Fruit fly (Drosophila melanogaster) whole organism, wandering third instar larva: ENCODE results near the gene dia.

ENCODE experiments used
- Abd-B ChIP-seq: fragments of >200 bp; optimal IDR thresholded peaks from 2 replicates; lab custom pipeline; 2017; ENCODE audit warnings: missing biosample characterization, missing genetic modification characterization
- CG32264 ChIP-seq: fragments of 200-800 bp; sonication (Bioruptor generic); optimal IDR thresholded peaks from 2 replicates; lab custom pipeline; 2016; ENCODE audit warnings: missing biosample characterization, missing genetic modification characterization
- CG9705 ChIP-seq: fragments of 200-800 bp; sonication (Bioruptor generic); optimal IDR thresholded peaks from 2 replicates; lab custom pipeline; 2018; ENCODE audit warnings: missing biosample characterization, mild to moderate bottlenecking, missing genetic modification characterization
- CrebA ChIP-seq: fragments of 200-800 bp; sonication (Bioruptor generic); optimal IDR thresholded peaks from 2 replicates; lab custom pipeline; 2016; ENCODE audit warnings: missing biosample characterization, mild to moderate bottlenecking, missing genetic modification characterization, borderline replicate concordance
- Dfd ChIP-seq: fragments of >200 bp; optimal IDR thresholded peaks from 2 replicates; lab custom pipeline; 2017; ENCODE audit warnings: missing biosample characterization, missing genetic modification characterization
- Dif ChIP-seq: fragments of 200-275, 200-300 bp; sonication (Bioruptor generic); optimal IDR thresholded peaks from 2 replicates; lab custom pipeline; 2018; ENCODE audit warnings: missing biosample characterization, missing genetic modification characterization; ENCODE audit not compliant: partially characterized antibody
- HLH106 ChIP-seq: fragments of 200-800 bp; optimal IDR thresholded peaks from 3 replicates; lab custom pipeline; 2019; ENCODE audit warnings: missing biosample characterization, mild to moderate bottlenecking, missing genetic modification characterization, moderate library complexity
- Hnf4 ChIP-seq: fragments of 200-800 bp; sonication (Bioruptor generic); optimal IDR thresholded peaks from 2 replicates; lab custom pipeline; 2016; ENCODE audit warnings: missing biosample characterization, mild to moderate bottlenecking, missing genetic modification characterization
- Hr78 ChIP-seq: fragments of >200 bp; optimal IDR thresholded peaks from 2 replicates; lab custom pipeline; 2017; ENCODE audit warnings: missing biosample characterization, missing genetic modification characterization
- Hr83 ChIP-seq: fragments of 200-300 bp; sonication (Bioruptor generic); optimal IDR thresholded peaks from 2 replicates; lab custom pipeline; 2016; ENCODE audit warnings: missing biosample characterization, mild to moderate bottlenecking, missing genetic modification characterization, moderate library complexity; ENCODE audit not compliant: poor library complexity, severe bottlenecking
- Jra ChIP-seq: sonication (Bioruptor generic); optimal IDR thresholded peaks from 2 replicates; lab custom pipeline; 2016; ENCODE audit warnings: missing biosample characterization, missing genetic modification characterization
- Mio ChIP-seq: sonication (Bioruptor generic); optimal IDR thresholded peaks from 2 replicates; lab custom pipeline; 2016; ENCODE audit warnings: missing biosample characterization, missing genetic modification characterization
- Myc ChIP-seq: fragments of >200 bp; optimal IDR thresholded peaks from 2 replicates; lab custom pipeline; 2017
- N ChIP-seq: fragments of >200 bp; optimal IDR thresholded peaks from 2 replicates; lab custom pipeline; 2018; ENCODE audit warnings: missing biosample characterization, missing external identifiers, missing genetic modification characterization
- OdsH ChIP-seq: fragments of 200-800 bp; sonication (Bioruptor generic); optimal IDR thresholded peaks from 2 replicates; lab custom pipeline; 2016; ENCODE audit warnings: missing biosample characterization, mild to moderate bottlenecking, missing genetic modification characterization
- Rel ChIP-seq, 2 experiments: fragments of 200-800 bp; sonication (Bioruptor generic) in 1 of 2; optimal IDR thresholded peaks; 2 replicates in 1 of 2; 3 replicates in 1 of 2; lab custom pipeline; 2016 to 2019; ENCODE audit warnings: mild to moderate bottlenecking in 2 of 2, missing biosample characterization in 2 of 2, missing genetic modification characterization in 2 of 2, moderate library complexity in 1 of 2
- Sp1 ChIP-seq: fragments of 200-800 bp; sonication (Bioruptor generic); optimal IDR thresholded peaks from 3 replicates; lab custom pipeline; 2019; ENCODE audit warnings: missing biosample characterization, mild to moderate bottlenecking, missing genetic modification characterization, moderate library complexity
- Vsx2 ChIP-seq: fragments of 200-300, 225-300 bp; sonication (Bioruptor generic); optimal IDR thresholded peaks from 2 replicates; lab custom pipeline; 2018; ENCODE audit warnings: missing biosample characterization, missing genetic modification characterization; ENCODE audit not compliant: partially characterized antibody
- br ChIP-seq: fragments of 200-800 bp; sonication (Bioruptor generic); optimal IDR thresholded peaks from 2 replicates; lab custom pipeline; 2016; ENCODE audit warnings: missing biosample characterization, missing genetic modification characterization
- brk ChIP-seq: fragments of 200-800 bp; sonication (Bioruptor generic); optimal IDR thresholded peaks from 2 replicates; lab custom pipeline; 2016; ENCODE audit warnings: missing biosample characterization, mild to moderate bottlenecking, missing genetic modification characterization
- dl ChIP-seq, 2 experiments: fragments of 175-275, 200-275 bp in 1 of 2; fragments of 200-275 bp in 1 of 2; sonication (Bioruptor generic); optimal IDR thresholded peaks; lab custom pipeline; 2018; ENCODE audit warnings: mild to moderate bottlenecking in 2 of 2, missing biosample characterization in 2 of 2, missing genetic modification characterization in 2 of 2, moderate library complexity in 2 of 2; ENCODE audit not compliant: partially characterized antibody in 2 of 2, insufficient read depth in 1 of 2
- dmrt93B ChIP-seq: fragments of 200-800 bp; sonication (Bioruptor generic); optimal IDR thresholded peaks from 2 replicates; lab custom pipeline; 2018; ENCODE audit warnings: missing biosample characterization, mild to moderate bottlenecking, missing genetic modification characterization
- dsf ChIP-seq: sonication (Bioruptor generic); optimal IDR thresholded peaks from 2 replicates; lab custom pipeline; 2016; ENCODE audit warnings: missing biosample characterization, missing genetic modification characterization, borderline replicate concordance
- ey ChIP-seq: fragments of 200-800 bp; sonication (Bioruptor generic); optimal IDR thresholded peaks from 2 replicates; lab custom pipeline; 2016; ENCODE audit warnings: missing biosample characterization, missing genetic modification characterization
- foxo ChIP-seq, 2 experiments: fragments of 200-800 bp; sonication (Bioruptor generic); optimal IDR thresholded peaks; 2 replicates in 1 of 2; 3 replicates in 1 of 2; lab custom pipeline; 2016 to 2017; ENCODE audit warnings: missing biosample characterization in 2 of 2, missing genetic modification characterization in 2 of 2
- fru ChIP-seq: fragments of 200-800 bp; sonication (Bioruptor generic); optimal IDR thresholded peaks from 3 replicates; lab custom pipeline; 2016; ENCODE audit warnings: missing biosample characterization, mild to moderate bottlenecking, missing genetic modification characterization
- h ChIP-seq: fragments of 200-800 bp; sonication (Bioruptor generic); optimal IDR thresholded peaks from 3 replicates; lab custom pipeline; 2016; ENCODE audit warnings: missing biosample characterization, mild to moderate bottlenecking, missing genetic modification characterization
- jim ChIP-seq: fragments of 175-275, 200-325 bp; sonication (Bioruptor generic); optimal IDR thresholded peaks from 2 replicates; lab custom pipeline; 2016; ENCODE audit warnings: missing biosample characterization, mild to moderate bottlenecking, missing genetic modification characterization
- lola ChIP-seq: fragments of >200 bp; optimal IDR thresholded peaks from 2 replicates; lab custom pipeline; 2017; ENCODE audit warnings: missing biosample characterization, missing genetic modification characterization
- pan ChIP-seq: fragments of >200 bp; optimal IDR thresholded peaks from 2 replicates; lab custom pipeline; 2017
- psq ChIP-seq: fragments of 200-800 bp; sonication (Bioruptor generic); optimal IDR thresholded peaks from 3 replicates; lab custom pipeline; 2017; ENCODE audit warnings: missing biosample characterization, mild to moderate bottlenecking, missing genetic modification characterization, moderate library complexity
- rgr ChIP-seq: fragments of 200-800 bp; sonication (Bioruptor generic); optimal IDR thresholded peaks from 3 replicates; lab custom pipeline; 2016; ENCODE audit warnings: missing biosample characterization, mild to moderate bottlenecking, missing genetic modification characterization
- sage ChIP-seq: fragments of 200-800 bp; sonication (Bioruptor generic); optimal IDR thresholded peaks from 2 replicates; lab custom pipeline; 2016; ENCODE audit warnings: missing biosample characterization, mild to moderate bottlenecking, missing genetic modification characterization
- sv ChIP-seq: fragments of 200-800 bp; sonication (Bioruptor generic); optimal IDR thresholded peaks from 3 replicates; lab custom pipeline; 2016; ENCODE audit warnings: missing biosample characterization, missing genetic modification characterization
- tai ChIP-seq: sonication (Bioruptor generic); optimal IDR thresholded peaks from 2 replicates; lab custom pipeline; 2016; ENCODE audit warnings: missing biosample characterization, missing genetic modification characterization
- woc ChIP-seq: sonication (Bioruptor generic); optimal IDR thresholded peaks from 2 replicates; lab custom pipeline; 2016; ENCODE audit warnings: missing biosample characterization, mild to moderate bottlenecking, missing genetic modification characterization

dia gene

dm6 chr2L:20793881-20794280, 35.9 kb downstream of the dia start (continued):
- TF ChIP-seq Vsx2 (GFP tag; lab: Kevin White, UChicago) (no peak), N (GFP tag; lab: Kevin White, UChicago) (no peak)

dm6 chr2L:20794656-20795055, 36.7 kb downstream of the dia start:
- no peak for TF ChIP-seq h (GFP tag; lab: Kevin White, UChicago)
- TF ChIP-seq Rel (GFP tag; optimal IDR thresholded peaks at IDR 0.05; lab: Kevin White, UChicago) = no peak
- no peak for TF ChIP-seq Rel (tag; optimal IDR thresholded peaks at IDR 0.05; lab: Kevin White, UChicago)
- TF ChIP-seq Mio (GFP tag; lab: Kevin White, UChicago) = no peak
- no peak for TF ChIP-seq Dif (GFP tag; lab: Kevin White, UChicago)
- no peak for TF ChIP-seq psq
- TF ChIP-seq CrebA (GFP tag; lab: Kevin White, UChicago) = no peak
- no peak for TF ChIP-seq Hr83 (GFP tag; lab: Kevin White, UChicago)
- TF ChIP-seq Vsx2 (GFP tag; lab: Kevin White, UChicago) = no peak

DNA sequence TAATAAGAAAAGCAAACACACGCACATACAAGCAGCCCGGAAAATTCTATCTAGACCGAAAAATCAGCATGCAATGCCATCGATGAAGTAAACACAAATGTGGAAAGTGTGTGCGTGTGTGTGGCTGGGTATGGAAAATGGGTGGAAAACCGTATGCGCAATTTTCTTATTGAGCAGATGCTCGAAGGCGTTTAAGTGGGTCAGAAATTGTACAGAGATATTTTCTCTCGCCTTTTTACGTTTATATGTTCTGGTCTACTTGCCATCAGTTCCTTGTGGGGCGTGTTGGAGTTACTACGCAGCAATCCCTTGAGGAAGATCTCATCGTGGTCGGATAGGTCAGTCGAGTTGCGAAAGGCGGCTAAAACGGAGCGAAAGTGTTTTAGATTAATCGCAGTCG, 37.8 kb downstream of the dia start:
- no peak for TF ChIP-seq N (GFP tag; lab: Kevin White, UChicago)
- no peak for TF ChIP-seq CG9705 (GFP tag; lab: Kevin White, UChicago)
- TF ChIP-seq Myc (lab: Kevin White, UChicago) = no peak
- TF ChIP-seq Hr78 (GFP tag; lab: Kevin White, UChicago) = no peak
- no peak for TF ChIP-seq woc
- TF ChIP-seq sage (GFP tag; lab: Kevin White, UChicago) = no peak
- TF ChIP-seq jim (GFP tag; lab: Kevin White, UChicago) = no peak

- TF ChIP-seq sage (GFP tag; lab: Kevin White, UChicago) (peak; percentile 10), Sp1 (GFP tag; lab: Kevin White, UChicago) (peak; percentile 11), Dif (GFP tag; lab: Kevin White, UChicago) (peak; percentile 35), Vsx2 (GFP tag; lab: Kevin White, UChicago) (peak; percentile 43), Hr78 (GFP tag; lab: Kevin White, UChicago) (no peak), woc (no peak), Myc (lab: Kevin White, UChicago) (peak; percentile 92), Dfd (no peak), Abd-B (GFP tag; lab: Kevin White, UChicago) (no peak), dl (GFP tag; optimal IDR thresholded peaks at IDR 0.05; lab: Kevin White, UChicago; ENCODE audit: insufficient read depth in 1 of 2, partially characterized antibody in 2 of 2) (peak in 1 of 2 experiments; percentile 41), HLH106 (tag; lab: Kevin White, UChicago) (no peak)
These were observed 39.0 kb downstream of the dia start, which contains the start of gene vari for dm6 chr2L:20796758-20797514. vari (minus strand) TSS chr2L:20797042.

DNA sequence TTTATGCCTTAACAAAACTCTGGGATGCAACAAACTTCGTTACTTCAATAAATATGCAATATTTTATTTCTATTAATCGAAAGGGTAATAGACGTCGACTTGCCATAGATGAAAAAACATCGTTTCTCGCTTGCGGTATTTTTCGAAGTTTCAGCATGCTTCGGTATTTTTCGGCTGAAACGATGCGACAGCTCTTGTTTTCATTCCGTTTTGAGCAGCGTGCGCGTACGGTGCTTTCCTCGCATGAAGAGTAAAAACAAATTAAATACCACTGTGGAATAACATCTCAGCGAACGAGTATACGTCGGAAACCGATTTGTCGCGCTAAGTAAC, 39.5 kb downstream of the dia start, which contains the start of gene CG9328:
Gene CG9328, plus strand, starts transcription at position 201 of the 333 bp plus-strand sequence.
- TF ChIP-seq brk (GFP tag; lab: Kevin White, UChicago) (peak; percentile 27), br (GFP tag; lab: Kevin White, UChicago) (peak; percentile 36), fru (GFP tag; lab: Kevin White, UChicago) (peak; percentile 48), Jra (GFP tag; lab: Kevin White, UChicago) (peak; percentile 49), Rel (GFP tag; optimal IDR thresholded peaks at IDR 0.05; lab: Kevin White, UChicago) (no peak), Rel (tag; optimal IDR thresholded peaks at IDR 0.05; lab: Kevin White, UChicago) (peak; percentile 69), Hr83 (GFP tag; lab: Kevin White, UChicago) (peak; percentile 40), foxo (GFP tag; optimal IDR thresholded peaks at IDR 0.05; lab: Kevin White, UChicago) (peak; percentile 10 to 40), Dfd (no peak), HLH106 (tag; lab: Kevin White, UChicago) (no peak), Hnf4 (GFP tag; lab: Kevin White, UChicago) (peak; percentile 62), CG9705 (GFP tag; lab: Kevin White, UChicago) (no peak), Mio (GFP tag; lab: Kevin White, UChicago) (no peak), pan (lab: Kevin White, UChicago) (no peak), dsf (GFP tag; lab: Kevin White, UChicago) (no peak), sage (GFP tag; lab: Kevin White, UChicago) (peak; percentile 5), OdsH (GFP tag; lab: Kevin White, UChicago) (no peak), lola (GFP tag; lab: Kevin White, UChicago) (no peak), ey (GFP tag; lab: Kevin White, UChicago) (peak; percentile 36), h (GFP tag; lab: Kevin White, UChicago) (peak; percentile 62), Sp1 (GFP tag; lab: Kevin White, UChicago) (peak; percentile 28), CG32264 (GFP tag; lab: Kevin White, UChicago) (no peak), rgr (peak; percentile 53), psq (peak; percentile 70), Abd-B (GFP tag; lab: Kevin White, UChicago) (no peak), dmrt93B (no peak), Dif (GFP tag; lab: Kevin White, UChicago) (peak; percentile 81), sv (GFP tag; lab: Kevin White, UChicago) (no peak), woc (peak; percentile 68), tai (GFP tag; lab: Kevin White, UChicago) (peak; percentile 25)
